Fruit fly (Drosophila melanogaster) whole organism, embryonic: ENCODE data around the gene CG9691.
A peak's percentile ranks its signal among the peaks of the same experiment; 100 is the strongest.

Source experiments
- Aef1 ChIP-seq: fragments of 200-800 bp; sonication (Bioruptor generic); IDR thresholded peaks from 3 replicates; pipeline ENCODE4 v1.3.6; 2022; ENCODE audit warnings: missing biosample characterization, missing genetic modification characterization
- CG1024 ChIP-seq: fragments of 200-800 bp; sonication (Bioruptor generic); IDR thresholded peaks from 2 replicates; pipeline ENCODE4 v1.3.6; 2022; ENCODE audit warnings: missing biosample characterization, missing genetic modification characterization
- CG10462 ChIP-seq: fragments of 200-800 bp; sonication (Bioruptor generic); optimal IDR thresholded peaks from 2 replicates; lab custom pipeline; 2016; ENCODE audit warnings: missing biosample characterization, missing genetic modification characterization
- CG10543 ChIP-seq: fragments of 200-800 bp; sonication (Bioruptor generic); optimal IDR thresholded peaks from 3 replicates; lab custom pipeline; 2017; ENCODE audit warnings: missing biosample characterization, mild to moderate bottlenecking, missing genetic modification characterization, moderate library complexity
- CG11560 ChIP-seq: fragments of 200-800 bp; sonication (Bioruptor generic); IDR thresholded peaks from 3 replicates; pipeline ENCODE4 v1.3.6; 2022; ENCODE audit warnings: missing biosample characterization, missing genetic modification characterization
- CG12769 ChIP-seq: fragments of 200-800 bp; sonication (Bioruptor generic); optimal IDR thresholded peaks from 2 replicates; lab custom pipeline; 2019; ENCODE audit warnings: missing biosample characterization, mild to moderate bottlenecking, missing genetic modification characterization, moderate library complexity
- CG13894 ChIP-seq: fragments of 200-800 bp; sonication (Bioruptor generic); optimal IDR thresholded peaks from 3 replicates; lab custom pipeline; 2018; ENCODE audit warnings: missing biosample characterization, mild to moderate bottlenecking, missing genetic modification characterization, moderate library complexity
- CG14014 ChIP-seq: fragments of 200-800 bp; sonication (Bioruptor generic); IDR thresholded peaks from 2 replicates; pipeline ENCODE4 v1.3.6; 2022; ENCODE audit warnings: missing biosample characterization, missing genetic modification characterization
- CG15269 ChIP-seq: fragments of 200-800 bp; sonication (Bioruptor generic); optimal IDR thresholded peaks from 2 replicates; lab custom pipeline; 2018; ENCODE audit warnings: missing biosample characterization, mild to moderate bottlenecking, missing genetic modification characterization, moderate library complexity
- CG18619 ChIP-seq: fragments of 200-800 bp; sonication (Bioruptor generic); optimal IDR thresholded peaks from 3 replicates; lab custom pipeline; 2017; ENCODE audit warnings: missing biosample characterization, mild to moderate bottlenecking, missing genetic modification characterization
- CG2678 ChIP-seq: fragments of 200-800 bp; sonication (Bioruptor generic); optimal IDR thresholded peaks from 3 replicates; lab custom pipeline; 2019; ENCODE audit warnings: missing biosample characterization, mild to moderate bottlenecking, missing genetic modification characterization, moderate library complexity
- CG6175 ChIP-seq: fragments of 200-800 bp; sonication (Bioruptor generic); IDR thresholded peaks from 3 replicates; pipeline ENCODE4 v1.3.6; 2022; ENCODE audit warnings: missing biosample characterization, missing genetic modification characterization
- CG7271 ChIP-seq: fragments of 200-800 bp; sonication (Bioruptor generic); optimal IDR thresholded peaks from 2 replicates; lab custom pipeline; 2018; ENCODE audit warnings: missing biosample characterization, mild to moderate bottlenecking, missing genetic modification characterization, moderate library complexity
- CG8290 ChIP-seq, 3 experiments: fragments of 200-800 bp; sonication (Bioruptor generic); optimal IDR thresholded peaks; 2 replicates each; lab custom pipeline; 2016 to 2019; ENCODE audit warnings: missing biosample characterization in 3 of 3, missing genetic modification characterization in 3 of 3, mild to moderate bottlenecking in 2 of 3, moderate library complexity in 1 of 3
- CG8388 ChIP-seq: fragments of 200-800 bp; sonication (Bioruptor generic); optimal IDR thresholded peaks from 2 replicates; lab custom pipeline; 2019; ENCODE audit warnings: missing biosample characterization, mild to moderate bottlenecking, missing genetic modification characterization, moderate library complexity
- CG8944 ChIP-seq: fragments of 200-800 bp; sonication (Bioruptor generic); optimal IDR thresholded peaks from 3 replicates; lab custom pipeline; 2016; ENCODE audit warnings: missing biosample characterization, missing genetic modification characterization
- CHES-1-like ChIP-seq: fragments of 200-800 bp; sonication (Bioruptor generic); optimal IDR thresholded peaks from 2 replicates; lab custom pipeline; 2016; ENCODE audit warnings: missing biosample characterization, missing genetic modification characterization
- Dbx ChIP-seq: fragments of 200-800 bp; sonication (Bioruptor generic); IDR thresholded peaks from 3 replicates; pipeline ENCODE4 v1.3.6; 2022; ENCODE audit warnings: missing biosample characterization, missing genetic modification characterization
- Deaf1 ChIP-seq: fragments of 200-800 bp; optimal IDR thresholded peaks from 3 replicates; lab custom pipeline; 2019; ENCODE audit warnings: missing biosample characterization, mild to moderate bottlenecking, missing genetic modification characterization, moderate library complexity
- Dip2 ChIP-seq: fragments of 200-800 bp; sonication (Bioruptor generic); IDR thresholded peaks from 2 replicates; pipeline ENCODE4 v1.3.6; 2022; ENCODE audit warnings: missing biosample characterization, missing genetic modification characterization
- Drgx ChIP-seq: fragments of 200-800 bp; sonication (Bioruptor generic); IDR thresholded peaks from 2 replicates; pipeline ENCODE4 v1.3.6; 2022; ENCODE audit warnings: missing biosample characterization, missing genetic modification characterization
- ERR ChIP-seq: fragments of 200-800 bp; sonication (Bioruptor generic); optimal IDR thresholded peaks from 2 replicates; lab custom pipeline; 2016; ENCODE audit warnings: missing biosample characterization, missing genetic modification characterization
- HLH4C ChIP-seq: fragments of 200-800 bp; sonication (Bioruptor generic); IDR thresholded peaks from 3 replicates; pipeline ENCODE4 v1.3.6; 2022; ENCODE audit warnings: missing biosample characterization, missing genetic modification characterization; ENCODE audit not compliant: partially characterized antibody
- Hr39 ChIP-seq: fragments of >200 bp; optimal IDR thresholded peaks from 2 replicates; lab custom pipeline; 2017
- Lim3 ChIP-seq: fragments of 200-800 bp; sonication (Bioruptor generic); IDR thresholded peaks from 2 replicates; pipeline ENCODE4 v1.3.6; 2022; ENCODE audit warnings: missing biosample characterization, missing genetic modification characterization
- Med ChIP-seq: fragments of 200-800 bp; sonication (Bioruptor generic); peaks from one replicate; lab custom pipeline; 2016; ENCODE audit warnings: missing biosample characterization, missing genetic modification characterization, mild to moderate bottlenecking, inconsistent platforms, moderate library complexity
- Mes4 ChIP-seq: fragments of 200-800 bp; sonication (Bioruptor generic); optimal IDR thresholded peaks from 2 replicates; lab custom pipeline; 2016; ENCODE audit warnings: missing biosample characterization, missing genetic modification characterization
- Pdp1 ChIP-seq, 2 experiments: fragments of 200-800 bp; sonication (Bioruptor generic); optimal IDR thresholded peaks; 3 replicates each; lab custom pipeline; 2016; ENCODE audit warnings: missing biosample characterization in 2 of 2, missing genetic modification characterization in 2 of 2, mild to moderate bottlenecking in 1 of 2, moderate library complexity in 1 of 2
- Ptx1 ChIP-seq: fragments of 200-800 bp; sonication (Bioruptor generic); IDR thresholded peaks from 2 replicates; pipeline ENCODE4 v1.3.6; 2022; ENCODE audit warnings: missing biosample characterization, missing genetic modification characterization
- Rfx ChIP-seq: fragments of 200-800 bp; sonication (Bioruptor generic); IDR thresholded peaks from 2 replicates; pipeline ENCODE4 v1.3.6; 2022; ENCODE audit warnings: missing biosample characterization, missing genetic modification characterization
- Taf1 ChIP-seq: fragments of 200-800 bp; sonication (Bioruptor generic); IDR thresholded peaks from 2 replicates; pipeline ENCODE4 v1.3.6; 2022; ENCODE audit warnings: missing biosample characterization, missing genetic modification characterization
- Trl ChIP-seq, 3 experiments: fragments of >200 bp in 2 of 3; fragments of 200-800 bp in 1 of 3; sonication (Bioruptor generic) in 1 of 3; optimal IDR thresholded peaks; 2 replicates in 1 of 3; 3 replicates in 2 of 3; lab custom pipeline; 2016 to 2017; ENCODE audit warnings: missing biosample characterization in 1 of 3, missing genetic modification characterization in 1 of 3
- ato ChIP-seq: fragments of 200-800 bp; sonication (Bioruptor generic); IDR thresholded peaks from 2 replicates; pipeline ENCODE4 v1.3.6; 2022; ENCODE audit warnings: missing biosample characterization, missing genetic modification characterization; ENCODE audit not compliant: partially characterized antibody
- chinmo ChIP-seq: fragments of 200-800 bp; sonication (Bioruptor generic); IDR thresholded peaks from 4 replicates; pipeline ENCODE4 v1.3.6; 2022; ENCODE audit warnings: missing biosample characterization, missing genetic modification characterization; ENCODE audit not compliant: partially characterized antibody
- dpn ChIP-seq, 2 experiments: fragments of 200-800 bp; sonication (Bioruptor generic); optimal IDR thresholded peaks; 3 replicates each; lab custom pipeline; 2016; ENCODE audit warnings: missing biosample characterization in 2 of 2, missing genetic modification characterization in 2 of 2
- emc ChIP-seq: fragments of 200-800 bp; sonication (Bioruptor generic); optimal IDR thresholded peaks from 2 replicates; lab custom pipeline; 2016; ENCODE audit warnings: missing biosample characterization, missing genetic modification characterization
- exex ChIP-seq: fragments of 200-800 bp; sonication (Bioruptor generic); optimal IDR thresholded peaks from 4 replicates; lab custom pipeline; 2018; ENCODE audit warnings: missing biosample characterization, mild to moderate bottlenecking, missing genetic modification characterization, moderate library complexity
- gce ChIP-seq: fragments of 200-800 bp; sonication (Bioruptor generic); IDR thresholded peaks from 3 replicates; pipeline ENCODE4 v1.3.6; 2022; ENCODE audit warnings: missing biosample characterization, missing genetic modification characterization
- gt ChIP-seq: fragments of 200-800 bp; sonication (Bioruptor generic); IDR thresholded peaks from 2 replicates; pipeline ENCODE4 v1.3.6; 2022; ENCODE audit warnings: missing biosample characterization, missing genetic modification characterization
- hth ChIP-seq: fragments of >200 bp; optimal IDR thresholded peaks from 2 replicates; lab custom pipeline; 2017; ENCODE audit warnings: inconsistent platforms
- klu ChIP-seq: fragments of 200-800 bp; sonication (Bioruptor generic); IDR thresholded peaks from 2 replicates; pipeline ENCODE4 v1.3.6; 2022; ENCODE audit warnings: missing biosample characterization, missing genetic modification characterization
- lab ChIP-seq: fragments of 200-800 bp; sonication (Bioruptor generic); optimal IDR thresholded peaks from 3 replicates; lab custom pipeline; 2017; ENCODE audit warnings: missing biosample characterization, missing genetic modification characterization, mild to moderate bottlenecking, moderate library complexity, missing genetic modification reagents
- mirr ChIP-seq: fragments of 200-800 bp; sonication (Bioruptor generic); optimal IDR thresholded peaks from 3 replicates; lab custom pipeline; 2018; ENCODE audit warnings: missing biosample characterization, mild to moderate bottlenecking, missing genetic modification characterization
- nerfin-1 ChIP-seq: fragments of 200-800 bp; sonication (Bioruptor generic); optimal IDR thresholded peaks from 3 replicates; lab custom pipeline; 2019; ENCODE audit warnings: missing biosample characterization, mild to moderate bottlenecking, missing genetic modification characterization, moderate library complexity
- sd ChIP-seq: fragments of 200-800 bp; sonication (Bioruptor generic); optimal IDR thresholded peaks from 3 replicates; lab custom pipeline; 2018; ENCODE audit warnings: missing biosample characterization, mild to moderate bottlenecking, missing genetic modification characterization, moderate library complexity
- shn ChIP-seq: fragments of 200-800 bp; sonication (Bioruptor generic); optimal IDR thresholded peaks from 3 replicates; lab custom pipeline; 2016; ENCODE audit warnings: missing biosample characterization, missing genetic modification characterization
- vvl ChIP-seq: fragments of 200-800 bp; sonication (Bioruptor generic); IDR thresholded peaks from 2 replicates; pipeline ENCODE4 v1.3.6; 2022; ENCODE audit warnings: missing biosample characterization, missing genetic modification characterization
- zfh2 ChIP-seq: fragments of 200-800 bp; sonication (Bioruptor generic); optimal IDR thresholded peaks from 2 replicates; lab custom pipeline; 2016; ENCODE audit warnings: missing biosample characterization, missing genetic modification characterization

The CG9691 gene

dm6 chrX:9881746-9882145, 2.5 kb upstream of the CG9691 start, which contains the start of gene CG9689:
CG9689 (plus strand) TSS chrX:9881953.
- TF ChIP-seq Deaf1 (peak; percentile 57), chinmo (peak; percentile 56; the same call in 1 of the 4 replicates), ERR (GFP tag; lab: Kevin White, UChicago) (no peak), CG10462 (no peak), Trl (optimal IDR thresholded peaks at IDR 0.05; lab: Kevin White, UChicago) (peak in 1 of 2 experiments; percentile 8), Trl (GFP tag; optimal IDR thresholded peaks at IDR 0.05; lab: Kevin White, UChicago) (no peak)

DNA sequence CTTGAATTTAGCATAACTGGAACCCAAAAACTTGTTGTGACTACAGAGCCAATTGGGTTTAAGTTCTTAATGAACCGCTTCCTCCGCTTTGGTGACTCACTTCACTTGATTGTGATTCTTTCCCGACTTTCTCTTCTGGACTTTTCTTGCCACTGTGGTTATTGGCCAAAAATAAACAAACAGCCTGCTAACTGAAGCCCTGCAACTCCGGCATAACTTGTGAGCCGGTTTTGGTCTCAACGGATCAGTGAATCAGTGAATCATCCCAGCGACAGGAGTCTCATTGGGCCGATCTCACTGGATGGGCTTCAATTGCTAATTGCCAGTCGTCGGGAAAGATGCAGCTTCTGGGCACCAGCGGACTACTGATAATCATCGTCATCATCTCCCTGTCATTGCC, 1.3 kb upstream of the CG9691 start:
- TF ChIP-seq emc (GFP tag; lab: Kevin White, UChicago), result no peak
- TF ChIP-seq Aef1 (GFP tag; lab: Robert Waterston, UW), result no peak
- TF ChIP-seq hth (lab: Kevin White, UChicago), result no peak
- TF ChIP-seq CHES-1-like (GFP tag; lab: Kevin White, UChicago), result no peak
- no peak for TF ChIP-seq Ptx1 (GFP tag; lab: Robert Waterston, UW)
- TF ChIP-seq gce (GFP tag; lab: Robert Waterston, UW), result no peak
- no peak for TF ChIP-seq CG8388 (GFP tag; lab: Kevin White, UChicago)
- TF ChIP-seq dpn (GFP tag; optimal IDR thresholded peaks at IDR 0.05; lab: Kevin White, UChicago), result no peak
- TF ChIP-seq shn (GFP tag; lab: Kevin White, UChicago), result no peak

DNA sequence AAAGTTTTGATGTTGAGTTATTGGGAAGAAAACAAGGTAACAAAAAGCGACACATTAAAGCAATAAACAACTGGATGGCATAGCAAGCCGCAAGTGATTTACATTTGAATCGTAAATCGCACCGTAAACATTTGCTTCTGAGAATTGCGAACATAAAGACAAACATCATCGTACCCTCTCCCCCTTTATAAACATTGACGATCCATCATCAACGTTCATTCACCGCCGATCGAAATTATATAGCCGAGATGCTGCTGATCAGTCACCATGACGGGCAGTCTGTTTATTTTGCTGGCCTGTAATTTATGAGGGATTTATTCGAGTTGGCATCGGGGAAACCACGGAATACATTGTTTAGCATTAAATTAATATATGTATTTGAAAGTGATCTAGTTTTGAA, 1.1 kb downstream of the CG9691 start:
- TF ChIP-seq CG11560 (no peak), CG14014 (peak; percentile 22; the same call in 1 of the 2 replicates), CG8944 (GFP tag; lab: Kevin White, UChicago) (no peak), vvl (GFP tag; lab: Robert Waterston, UW) (peak; percentile 20; the same call in 1 of the 2 replicates), gt (GFP tag; lab: Robert Waterston, UW) (no peak), exex (tag; lab: Kevin White, UChicago) (no peak), sd (tag; lab: Kevin White, UChicago) (peak; percentile 12), Dip2 (GFP tag; lab: Robert Waterston, UW) (no peak), Hr39 (lab: Kevin White, UChicago) (no peak), zfh2 (GFP tag; lab: Kevin White, UChicago) (no peak), HLH4C (GFP tag; lab: Robert Waterston, UW) (no peak), CG13894 (tag; lab: Kevin White, UChicago) (peak; percentile 79), CG12769 (tag; lab: Kevin White, UChicago) (peak; percentile 44), Aef1 (GFP tag; lab: Robert Waterston, UW) (no peak), Dbx (0 out of 3 replicates have a peak, but pooled peaks have one; percentile 11), CG15269 (tag; lab: Kevin White, UChicago) (peak; percentile 2), ato (no peak), Lim3 (no peak), klu (GFP tag; lab: Robert Waterston, UW) (no peak), nerfin-1 (tag; lab: Kevin White, UChicago) (no peak), CG18619 (GFP tag; lab: Kevin White, UChicago) (no peak), CG8290 (GFP tag; optimal IDR thresholded peaks at IDR 0.05; lab: Kevin White, UChicago) (no peak), CG8290 (tag; optimal IDR thresholded peaks at IDR 0.05; lab: Kevin White, UChicago) (peak in 1 of 2 experiments; percentile 19), CG1024 (GFP tag; lab: Robert Waterston, UW) (no peak), mirr (GFP tag; lab: Kevin White, UChicago) (peak; percentile 23), Mes4 (GFP tag; lab: Kevin White, UChicago) (no peak), Pdp1 (GFP tag; optimal IDR thresholded peaks at IDR 0.05; lab: Kevin White, UChicago) (peak in 1 of 2 experiments; percentile 36), CG7271 (no peak), Drgx (no peak), Rfx (GFP tag; lab: Robert Waterston, UW) (peak; percentile 33; the same call in 1 of the 2 replicates), CG6175 (no peak), Taf1 (no peak), CG10543 (GFP tag; lab: Kevin White, UChicago) (peak; percentile 5), CG2678 (tag; lab: Kevin White, UChicago) (peak; percentile 3), lab (GFP tag; lab: Kevin White, UChicago) (peak; percentile 3), Med (peak; percentile 66)
